Fruit fly (Drosophila melanogaster): ENCODE data around the gene Ptp61F.
A peak's percentile ranks its signal among the peaks of the same experiment; 100 is the strongest.

The Ptp61F gene

DNA sequence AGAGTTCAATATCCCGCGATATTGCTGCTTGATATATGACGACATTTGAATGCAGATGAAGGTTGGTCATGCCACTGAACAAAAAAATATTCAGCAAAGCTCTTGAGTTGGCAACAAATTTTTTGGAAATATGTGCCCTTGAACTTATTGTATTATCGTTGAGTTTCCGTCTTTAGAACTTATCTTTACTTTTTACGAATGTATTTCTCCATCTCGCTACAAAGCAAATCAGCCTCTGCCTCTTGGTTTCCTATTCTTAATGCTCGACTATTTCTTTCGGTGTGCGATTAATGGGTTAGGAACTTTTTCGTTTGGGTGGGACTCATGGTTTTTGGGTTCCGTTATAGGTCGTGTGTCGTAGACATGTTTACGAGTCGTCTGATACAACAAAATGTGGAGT lies 151.9 kb downstream of the Ptp61F start (continued):
- TF ChIP-seq mirr (GFP tag; optimal IDR thresholded peaks at IDR 0.05) (no peak), psq (GFP tag; optimal IDR thresholded peaks at IDR 0.05) (no peak), ems (GFP tag; optimal IDR thresholded peaks at IDR 0.05) (peak; percentile 22), tna (GFP tag; IDR thresholded peaks at IDR 0.05; ENCODE audit: partially characterized antibody) (no peak), sr (GFP tag; IDR thresholded peaks at IDR 0.05) (no peak), HLHmδ (GFP tag; optimal IDR thresholded peaks at IDR 0.05) (no peak), CG11696 (GFP tag; IDR thresholded peaks at IDR 0.05) (peak; percentile 54; the same call in 1 of the 2 replicates), phol (tag; optimal IDR thresholded peaks at IDR 0.05) (peak; percentile 78), CG11456 (GFP tag; IDR thresholded peaks at IDR 0.05) (0 out of 3 replicates have a peak, but pooled peaks have one; percentile 50), repo (GFP tag; optimal IDR thresholded peaks at IDR 0.05) (no peak), cas (GFP tag; IDR thresholded peaks at IDR 0.05) (no peak), HHEX (GFP tag; optimal IDR thresholded peaks at IDR 0.05) (peak; percentile 25), CG11723 (GFP tag; optimal IDR thresholded peaks at IDR 0.05) (peak; percentile 15), CG13894 (tag; optimal IDR thresholded peaks at IDR 0.05) (no peak), slou (GFP tag; optimal IDR thresholded peaks at IDR 0.05) (no peak), abd-A (tag; optimal IDR thresholded peaks at IDR 0.05) (no peak), CG14014 (GFP tag; IDR thresholded peaks at IDR 0.05) (peak; percentile 16; the same call in 1 of the 2 replicates), D19A (tag; optimal IDR thresholded peaks at IDR 0.05) (peak; percentile 73), disco-r (GFP tag; optimal IDR thresholded peaks at IDR 0.05) (no peak), Bteb2 (GFP tag; optimal IDR thresholded peaks at IDR 0.05) (peak; percentile 24), chif (GFP tag; optimal IDR thresholded peaks at IDR 0.05) (peak; percentile 79 to 87), Atf3 (GFP tag; optimal IDR thresholded peaks at IDR 0.05) (peak; percentile 77), CG3847 (GFP tag; IDR thresholded peaks at IDR 0.05) (peak; percentile 52), CG14710 (tag; optimal IDR thresholded peaks at IDR 0.05) (peak; percentile 84), Drgx (GFP tag; IDR thresholded peaks at IDR 0.05) (no peak), tgo (GFP tag; IDR thresholded peaks at IDR 0.05) (peak; percentile 27; the same call in 1 of the 3 replicates), ham (GFP tag; IDR thresholded peaks at IDR 0.05) (no peak), CG5245 (GFP tag; optimal IDR thresholded peaks at IDR 0.05) (peak; percentile 64), CG6272 (GFP tag; IDR thresholded peaks at IDR 0.05) (no peak), CG10267 (tag; optimal IDR thresholded peaks at IDR 0.05) (peak; percentile 63), Hsf (GFP tag; optimal IDR thresholded peaks at IDR 0.05) (peak; percentile 77), lbe (GFP tag; optimal IDR thresholded peaks at IDR 0.05) (no peak), CG9797 (GFP tag; optimal IDR thresholded peaks at IDR 0.05) (no peak), CG17829 (tag; optimal IDR thresholded peaks at IDR 0.05) (peak; percentile 82), CG9876 (GFP tag; optimal IDR thresholded peaks at IDR 0.05) (peak; percentile 30), Aef1 (GFP tag; IDR thresholded peaks at IDR 0.05) (no peak; the same call in 2 of the 3 replicates), fd3F (GFP tag; optimal IDR thresholded peaks at IDR 0.05) (no peak), C15 (GFP tag; IDR thresholded peaks at IDR 0.05) (no peak), caup (GFP tag; optimal IDR thresholded peaks at IDR 0.05; ENCODE audit: severe bottlenecking) (peak; percentile 24), Oli (tag; optimal IDR thresholded peaks at IDR 0.05) (peak; percentile 82), cg (GFP tag; optimal IDR thresholded peaks at IDR 0.05) (no peak), wor (GFP tag; IDR thresholded peaks at IDR 0.05) (0 out of 2 replicates have a peak, but pooled peaks have one; percentile 11), CG34422 (GFP tag; IDR thresholded peaks at IDR 0.05) (peak; percentile 23; the same call in 1 of the 3 replicates), Mrtf (GFP tag; IDR thresholded peaks at IDR 0.05) (no peak), CG12942 (GFP tag; optimal IDR thresholded peaks at IDR 0.05) (peak; percentile 6), Chrac-16 (GFP tag; optimal IDR thresholded peaks at IDR 0.05) (peak; percentile 67), HLH54F (GFP tag; optimal IDR thresholded peaks at IDR 0.05) (peak; percentile 51), Lim3 (GFP tag; IDR thresholded peaks at IDR 0.05) (peak; percentile 25; the same call in 1 of the 2 replicates), Nf-YA (GFP tag; IDR thresholded peaks at IDR 0.05) (no peak), NC2α (GFP tag; optimal IDR thresholded peaks at IDR 0.05) (peak; percentile 74), CG15011 (GFP tag; optimal IDR thresholded peaks at IDR 0.05) (no peak), dmrt99B (tag; optimal IDR thresholded peaks at IDR 0.05) (no peak)

All from whole organism, embryonic.